Fruit fly (Drosophila melanogaster) whole organism: Measurements from ENCODE around the gene FoxP.

Experiments used
- CG8478 ChIP-seq: fragments of >200 bp; optimal IDR thresholded peaks from 2 replicates; lab custom pipeline; 2018; ENCODE audit warnings: inconsistent platforms
- Dll ChIP-seq: fragments of >200 bp; optimal IDR thresholded peaks from 2 replicates; lab custom pipeline; 2017
- EcR ChIP-seq, 2 experiments: fragments of >200 bp; optimal IDR thresholded peaks; 2 replicates each; lab custom pipeline; 2017; ENCODE audit warnings: missing biosample characterization in 2 of 2, missing genetic modification characterization in 2 of 2, missing genetic modification reagents in 2 of 2
- pan ChIP-seq: fragments of >200 bp; optimal IDR thresholded peaks from 2 replicates; lab custom pipeline; 2017
- psq ChIP-seq: fragments of >200 bp; optimal IDR thresholded peaks from 2 replicates; lab custom pipeline; 2017
- usp ChIP-seq: fragments of >200 bp; optimal IDR thresholded peaks from 2 replicates; lab custom pipeline; 2017; ENCODE audit warnings: missing biosample characterization, missing genetic modification characterization, mixed read lengths

DNA sequence ATGACTTTTGCATAAGTTTGCCTTT is 17.0 kb upstream of the FoxP start, which contains the start of gene PpD3:
- TF ChIP-seq EcR (GFP tag; optimal IDR thresholded peaks at IDR 0.05; lab: Kevin White, UChicago) = no peak
- TF ChIP-seq usp (GFP tag; lab: Kevin White, UChicago) = no peak
- TF ChIP-seq pan (lab: Kevin White, UChicago) = no peak
- no peak for TF ChIP-seq psq (lab: Kevin White, UChicago)
- no peak for TF ChIP-seq CG8478
- no peak for TF ChIP-seq Dll
